Worm (Caenorhabditis elegans): ENCODE results near the gene rgs-4.
"Not testable (repeated sequence)": the region's sequence is repeated elsewhere in the genome, so short reads cannot be mapped to it uniquely, and the experiment has no call there.

Gene rgs-4

DNA sequence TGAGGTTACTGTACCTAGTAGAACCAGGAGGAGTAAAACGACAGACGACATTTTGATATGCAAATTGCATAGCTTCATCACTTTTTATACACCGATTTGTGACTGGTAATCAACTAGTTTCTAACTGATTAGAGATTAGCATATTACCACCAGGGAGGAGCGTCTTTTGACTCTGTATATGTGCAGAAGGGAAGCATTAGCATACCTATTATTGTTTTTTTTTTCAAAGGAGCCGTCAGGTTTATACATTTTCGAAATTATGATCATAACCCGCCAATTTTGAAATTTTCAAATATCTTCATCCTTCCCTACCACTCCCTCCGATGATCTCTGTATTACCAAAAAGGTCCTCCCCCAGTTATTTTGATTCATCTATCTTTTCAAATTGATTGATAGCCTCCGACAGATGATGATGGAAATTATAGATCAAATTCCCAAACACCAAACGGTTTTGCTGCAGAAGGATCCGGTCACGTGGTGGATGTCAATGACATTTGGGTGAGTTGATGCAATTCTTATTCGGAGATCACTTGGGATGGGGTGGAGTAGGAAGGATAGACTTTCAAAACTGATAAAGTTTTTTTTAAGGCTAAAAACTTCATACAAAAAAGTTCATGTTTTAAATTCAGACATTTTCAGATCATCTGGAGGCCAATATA is 32.5 kb upstream of the rgs-4 start, which contains the start of gene nspe-8:
Gene nspe-8, minus strand, starts transcription at position 51 of the 659 bp plus-strand sequence.
- TF ChIP-seq T22C8.4 (GFP tag; IDR thresholded peaks at IDR 0.05), result no peak
- TF ChIP-seq ztf-23 (GFP tag; IDR thresholded peaks at IDR 0.05), result no peak
- TF ChIP-seq flt-1 (GFP tag; IDR thresholded peaks at IDR 0.05), result no peak

DNA sequence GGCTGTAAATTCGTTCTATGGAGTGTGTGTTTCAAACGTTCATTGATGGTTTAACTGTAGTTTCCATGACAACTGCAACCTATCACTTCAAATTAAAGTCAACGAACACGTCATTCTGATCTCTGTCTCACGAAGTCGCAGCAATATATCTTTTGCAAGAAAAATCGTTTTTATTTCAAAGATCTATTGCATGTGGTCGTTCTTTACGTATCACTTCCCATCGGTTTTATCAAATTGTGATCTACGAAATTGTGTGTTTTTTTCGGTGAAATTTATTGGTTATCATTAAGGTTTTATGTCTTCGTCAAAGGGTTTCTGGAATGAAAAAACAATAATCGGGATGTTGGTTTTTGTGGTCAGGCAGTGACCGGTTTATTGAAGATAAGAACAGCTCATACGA is 31.7 kb upstream of the rgs-4 start:
- TF ChIP-seq ztf-29 (GFP tag; IDR thresholded peaks at IDR 0.05) (no peak), T22C8.4 (GFP tag; IDR thresholded peaks at IDR 0.05) (no peak), cog-1 (tag; optimal IDR thresholded peaks at IDR 0.05) (no peak), klf-2 (GFP tag; conservative IDR thresholded peaks at IDR 0.05) (no peak), tab-1 (GFP tag; IDR thresholded peaks at IDR 0.05) (no peak), ztf-23 (GFP tag; IDR thresholded peaks at IDR 0.05) (no peak)

DNA sequence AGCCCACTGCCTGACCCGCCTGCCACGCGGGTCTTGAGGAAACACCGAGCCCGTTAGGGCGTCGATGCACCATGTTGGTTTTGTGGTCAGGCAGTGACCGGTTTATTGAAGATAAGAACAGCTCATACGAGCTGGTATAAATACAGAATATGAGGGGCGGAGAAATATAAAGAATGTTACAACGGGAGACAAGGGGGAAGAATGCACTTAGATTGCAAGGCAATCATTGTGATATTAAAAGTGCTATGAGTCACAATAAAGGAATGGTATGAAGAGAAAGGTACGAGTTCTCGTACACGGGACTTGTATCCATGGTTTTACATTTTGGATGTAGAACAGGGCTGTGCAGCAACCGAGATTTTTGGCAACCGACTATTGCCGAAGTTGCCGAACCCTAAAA is 30.1 kb upstream of the rgs-4 start, which contains the start of gene Y38E10A.14:
Gene Y38E10A.14, minus strand, starts transcription at position 101 of the 400 bp plus-strand sequence.
- TF ChIP-seq klf-2 (GFP tag; conservative IDR thresholded peaks at IDR 0.05); cog-1 (tag; optimal IDR thresholded peaks at IDR 0.05); tab-1 (GFP tag; IDR thresholded peaks at IDR 0.05): not testable (repeated sequence)

ce11 chrII:12625673-12626072 is 28.9 kb upstream of the rgs-4 start:
- TF ChIP-seq T22C8.4 (GFP tag; IDR thresholded peaks at IDR 0.05), result no peak
- no peak for TF ChIP-seq flt-1 (GFP tag; IDR thresholded peaks at IDR 0.05)
- no peak for TF ChIP-seq ztf-29 (GFP tag; IDR thresholded peaks at IDR 0.05)
- no peak for TF ChIP-seq ref-1 (GFP tag; conservative IDR thresholded peaks at IDR 0.05)
- no peak for TF ChIP-seq klf-2 (GFP tag; conservative IDR thresholded peaks at IDR 0.05)
- TF ChIP-seq tab-1 (GFP tag; IDR thresholded peaks at IDR 0.05), result no peak
- no peak for TF ChIP-seq cog-1 (tag; optimal IDR thresholded peaks at IDR 0.05)
- no peak for TF ChIP-seq med-1 (GFP tag; optimal IDR thresholded peaks at IDR 0.05; ENCODE audit: insufficient read depth)
- TF ChIP-seq ztf-23 (GFP tag; IDR thresholded peaks at IDR 0.05), result no peak

DNA sequence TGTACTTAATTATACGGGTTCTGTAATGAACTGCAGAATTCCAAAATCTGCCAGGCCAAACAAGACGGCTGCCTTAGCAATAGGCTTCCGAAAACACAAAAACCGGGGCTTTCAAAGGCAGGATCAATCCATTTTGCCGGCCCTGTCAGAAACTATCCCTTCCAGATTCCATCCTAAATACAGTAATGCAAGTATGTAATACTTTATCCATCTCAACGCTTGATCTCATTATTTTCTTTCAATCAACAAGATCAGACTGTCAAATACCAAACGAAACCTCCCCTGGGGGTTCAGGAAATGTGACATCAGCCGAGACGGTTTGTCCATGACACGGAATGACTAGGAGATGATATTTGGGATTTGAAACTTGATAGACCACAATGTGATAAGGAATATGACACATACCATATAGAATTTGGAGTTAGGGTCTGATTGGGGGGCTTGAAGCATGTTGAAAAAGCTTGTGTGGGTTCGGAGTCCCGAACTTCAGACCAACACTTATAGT is 28.4 kb upstream of the rgs-4 start:
- TF ChIP-seq ztf-29 (GFP tag; IDR thresholded peaks at IDR 0.05) (no peak), med-1 (GFP tag; optimal IDR thresholded peaks at IDR 0.05; ENCODE audit: insufficient read depth) (no peak), ztf-23 (GFP tag; IDR thresholded peaks at IDR 0.05) (no peak), klf-2 (GFP tag; conservative IDR thresholded peaks at IDR 0.05) (no peak), tab-1 (GFP tag; IDR thresholded peaks at IDR 0.05) (no peak), cog-1 (tag; optimal IDR thresholded peaks at IDR 0.05) (no peak), flt-1 (GFP tag; IDR thresholded peaks at IDR 0.05) (no peak)

ce11 chrII:12626887-12627286 is 27.7 kb upstream of the rgs-4 start, which contains the start of gene nspe-7:
Gene nspe-7 (plus strand): TSS chrII:12627187.
- TF ChIP-seq ztf-29 (GFP tag; IDR thresholded peaks at IDR 0.05) (no peak), klf-2 (GFP tag; conservative IDR thresholded peaks at IDR 0.05) (no peak), tab-1 (GFP tag; IDR thresholded peaks at IDR 0.05) (no peak), ref-1 (GFP tag; conservative IDR thresholded peaks at IDR 0.05) (no peak)

ce11 chrII:12628566-12628965 is 26.0 kb upstream of the rgs-4 start, which contains the start of gene nspe-5:
Gene nspe-5 (plus strand): TSS chrII:12628866.
- no peak for TF ChIP-seq tab-1 (GFP tag; IDR thresholded peaks at IDR 0.05)
- no peak for TF ChIP-seq ref-1 (GFP tag; conservative IDR thresholded peaks at IDR 0.05)
- TF ChIP-seq klf-2 (GFP tag; conservative IDR thresholded peaks at IDR 0.05), result no peak
- TF ChIP-seq med-1 (GFP tag; optimal IDR thresholded peaks at IDR 0.05; ENCODE audit: insufficient read depth), result no peak
- TF ChIP-seq ztf-23 (GFP tag; IDR thresholded peaks at IDR 0.05), result no peak
- no peak for TF ChIP-seq ztf-29 (GFP tag; IDR thresholded peaks at IDR 0.05)
- no peak for TF ChIP-seq T22C8.4 (GFP tag; IDR thresholded peaks at IDR 0.05)
- TF ChIP-seq cog-1 (tag; optimal IDR thresholded peaks at IDR 0.05), result no peak
- no peak for TF ChIP-seq flt-1 (GFP tag; IDR thresholded peaks at IDR 0.05)

ce11 chrII:12629387-12629786 is 25.2 kb upstream of the rgs-4 start, which contains the start of gene Y38E10A.28:
Gene Y38E10A.28 (plus strand): TSS chrII:12629687.
- TF ChIP-seq cog-1 (tag; optimal IDR thresholded peaks at IDR 0.05), result no peak
- no peak for TF ChIP-seq T22C8.4 (GFP tag; IDR thresholded peaks at IDR 0.05)
- TF ChIP-seq ref-1 (GFP tag; conservative IDR thresholded peaks at IDR 0.05), result no peak
- no peak for TF ChIP-seq tab-1 (GFP tag; IDR thresholded peaks at IDR 0.05)
- TF ChIP-seq ztf-23 (GFP tag; IDR thresholded peaks at IDR 0.05), result no peak
- TF ChIP-seq med-1 (GFP tag; optimal IDR thresholded peaks at IDR 0.05; ENCODE audit: insufficient read depth), result no peak
- no peak for TF ChIP-seq ztf-29 (GFP tag; IDR thresholded peaks at IDR 0.05)
- TF ChIP-seq flt-1 (GFP tag; IDR thresholded peaks at IDR 0.05), result no peak
- no peak for TF ChIP-seq klf-2 (GFP tag; conservative IDR thresholded peaks at IDR 0.05)

- no peak for TF ChIP-seq T22C8.4 (GFP tag; IDR thresholded peaks at IDR 0.05)
- no peak for TF ChIP-seq ztf-29 (GFP tag; IDR thresholded peaks at IDR 0.05)
- TF ChIP-seq ref-1 (GFP tag; conservative IDR thresholded peaks at IDR 0.05), result no peak
- TF ChIP-seq cog-1 (tag; optimal IDR thresholded peaks at IDR 0.05), result no peak
These were observed 23.7 kb upstream of the rgs-4 start, which contains the start of gene Y38E10A.34 for ce11 chrII:12630888-12631287. Gene Y38E10A.34 (plus strand): TSS chrII:12631188.

DNA sequence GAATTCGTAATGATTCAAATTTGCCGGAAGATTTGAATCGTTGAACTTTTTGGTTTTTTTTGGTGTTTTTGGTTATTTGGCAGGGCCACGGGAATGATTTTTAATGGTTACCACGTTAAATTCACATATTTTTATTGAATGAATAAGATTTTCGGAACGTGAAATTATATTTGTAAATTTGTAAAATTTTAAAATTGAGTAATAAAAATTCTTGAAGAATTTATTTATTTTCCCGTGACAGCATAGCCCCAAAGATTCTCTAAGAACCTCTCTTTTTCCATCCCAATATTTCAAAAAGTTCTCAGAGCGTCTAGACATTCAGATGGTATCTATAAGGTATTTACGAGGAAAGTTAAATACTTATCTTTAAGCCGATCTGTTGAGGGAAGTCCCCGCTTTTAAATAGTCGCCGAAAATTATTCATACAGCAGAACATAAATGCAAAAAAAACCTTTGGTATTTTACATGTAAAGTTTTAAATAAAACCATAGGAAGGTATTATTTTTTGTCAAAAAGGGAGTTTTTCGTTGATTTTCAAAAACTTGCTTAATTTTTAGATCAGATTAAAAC is 19.7 kb upstream of the rgs-4 start, which contains the start of gene Y38E10A.17:
Gene Y38E10A.17, minus strand, starts transcription at position 51 of the 570 bp plus-strand sequence.
- TF ChIP-seq flt-1 (GFP tag; IDR thresholded peaks at IDR 0.05) (no peak), ref-1 (GFP tag; conservative IDR thresholded peaks at IDR 0.05) (no peak), ztf-23 (GFP tag; IDR thresholded peaks at IDR 0.05) (no peak), cog-1 (tag; optimal IDR thresholded peaks at IDR 0.05) (no peak), med-1 (GFP tag; optimal IDR thresholded peaks at IDR 0.05; ENCODE audit: insufficient read depth) (no peak), ztf-29 (GFP tag; IDR thresholded peaks at IDR 0.05) (no peak), klf-2 (GFP tag; conservative IDR thresholded peaks at IDR 0.05) (no peak), T22C8.4 (GFP tag; IDR thresholded peaks at IDR 0.05) (no peak), tab-1 (GFP tag; IDR thresholded peaks at IDR 0.05) (no peak)
